Fruit fly (Drosophila melanogaster) whole organism, embryonic: ENCODE results near the gene CG18545.
A peak's percentile ranks its signal among the peaks of the same experiment; 100 is the strongest.

Source experiments
- Blimp-1 ChIP-seq: fragments of 200-800 bp; sonication (Bioruptor generic); optimal IDR thresholded peaks from 3 replicates; lab custom pipeline; 2018; ENCODE audit warnings: missing biosample characterization, missing genetic modification characterization, mild to moderate bottlenecking, moderate library complexity, missing genetic modification reagents
- CG10267 ChIP-seq: fragments of 200-800 bp; sonication (Bioruptor generic); optimal IDR thresholded peaks from 2 replicates; lab custom pipeline; 2018; ENCODE audit warnings: missing biosample characterization, mild to moderate bottlenecking, missing genetic modification characterization, moderate library complexity
- CG10979 ChIP-seq: fragments of 200-800 bp; sonication (Bioruptor generic); optimal IDR thresholded peaks from 2 replicates; lab custom pipeline; 2018; ENCODE audit warnings: missing biosample characterization, mild to moderate bottlenecking, missing genetic modification characterization, moderate library complexity
- CG12236 ChIP-seq: fragments of 200-800 bp; sonication (Bioruptor generic); optimal IDR thresholded peaks from 2 replicates; lab custom pipeline; 2016; ENCODE audit warnings: missing biosample characterization, missing genetic modification characterization
- CG12391 ChIP-seq: fragments of 200-800 bp; sonication (Bioruptor generic); optimal IDR thresholded peaks from 3 replicates; lab custom pipeline; 2018; ENCODE audit warnings: missing biosample characterization, mild to moderate bottlenecking, missing genetic modification characterization, moderate library complexity
- CG13894 ChIP-seq: fragments of 200-800 bp; sonication (Bioruptor generic); optimal IDR thresholded peaks from 3 replicates; lab custom pipeline; 2018; ENCODE audit warnings: missing biosample characterization, mild to moderate bottlenecking, missing genetic modification characterization, moderate library complexity
- CG15269 ChIP-seq: fragments of 200-800 bp; sonication (Bioruptor generic); optimal IDR thresholded peaks from 2 replicates; lab custom pipeline; 2018; ENCODE audit warnings: missing biosample characterization, mild to moderate bottlenecking, missing genetic modification characterization, moderate library complexity
- CG15696 ChIP-seq: fragments of 200-800 bp; sonication (Bioruptor generic); optimal IDR thresholded peaks from 2 replicates; lab custom pipeline; 2019; ENCODE audit warnings: missing biosample characterization, mild to moderate bottlenecking, missing genetic modification characterization, moderate library complexity
- CG16815 ChIP-seq: fragments of 200-800 bp; sonication (Bioruptor generic); optimal IDR thresholded peaks from 3 replicates; lab custom pipeline; 2017; ENCODE audit warnings: missing biosample characterization, mild to moderate bottlenecking, missing genetic modification characterization
- CG17186 ChIP-seq: fragments of 200-800 bp; sonication (Bioruptor generic); optimal IDR thresholded peaks from 3 replicates; lab custom pipeline; 2017; ENCODE audit warnings: missing biosample characterization, missing genetic modification reagents, missing genetic modification characterization
- CG17385 ChIP-seq: fragments of 200-800 bp; sonication (Bioruptor generic); optimal IDR thresholded peaks from 3 replicates; lab custom pipeline; 2018; ENCODE audit warnings: missing biosample characterization, mild to moderate bottlenecking, missing genetic modification characterization
- CG18476 ChIP-seq: fragments of 200-800 bp; sonication (Bioruptor generic); optimal IDR thresholded peaks from 2 replicates; lab custom pipeline; 2016; ENCODE audit warnings: missing biosample characterization, mild to moderate bottlenecking, missing genetic modification characterization
- CG2678 ChIP-seq: fragments of 200-800 bp; sonication (Bioruptor generic); optimal IDR thresholded peaks from 3 replicates; lab custom pipeline; 2019; ENCODE audit warnings: missing biosample characterization, mild to moderate bottlenecking, missing genetic modification characterization, moderate library complexity
- CG2712 ChIP-seq: fragments of 200-800 bp; optimal IDR thresholded peaks from 3 replicates; lab custom pipeline; 2019; ENCODE audit warnings: missing biosample characterization, mild to moderate bottlenecking, missing genetic modification characterization, moderate library complexity
- CG30403 ChIP-seq: fragments of 200-800 bp; sonication (Bioruptor generic); optimal IDR thresholded peaks from 3 replicates; lab custom pipeline; 2016; ENCODE audit warnings: missing biosample characterization, missing genetic modification characterization
- CG3407 ChIP-seq: fragments of 200-800 bp; sonication (Bioruptor generic); optimal IDR thresholded peaks from 2 replicates; lab custom pipeline; 2018; ENCODE audit warnings: missing biosample characterization, mild to moderate bottlenecking, missing genetic modification characterization
- CG3847 ChIP-seq: fragments of 200-800 bp; sonication (Bioruptor generic); IDR thresholded peaks from 2 replicates; pipeline ENCODE4 v1.3.6; 2022; ENCODE audit warnings: missing biosample characterization, missing genetic modification characterization
- CG4730 ChIP-seq: fragments of 200-800 bp; sonication (Bioruptor generic); IDR thresholded peaks from 2 replicates; pipeline ENCODE4 v1.3.6; 2022; ENCODE audit warnings: missing biosample characterization, missing genetic modification characterization
- CG7556 ChIP-seq: fragments of 200-800 bp; sonication (Bioruptor generic); optimal IDR thresholded peaks from 2 replicates; lab custom pipeline; 2017; ENCODE audit warnings: missing biosample characterization, mild to moderate bottlenecking, missing genetic modification characterization
- CG7839 ChIP-seq: fragments of 200-800 bp; sonication (Bioruptor generic); optimal IDR thresholded peaks from 3 replicates; lab custom pipeline; 2018; ENCODE audit warnings: missing biosample characterization, mild to moderate bottlenecking, missing genetic modification characterization, moderate library complexity
- CG8281 ChIP-seq: fragments of 200-800 bp; sonication (Bioruptor generic); optimal IDR thresholded peaks from 2 replicates; lab custom pipeline; 2018; ENCODE audit warnings: missing biosample characterization, mild to moderate bottlenecking, missing genetic modification characterization, moderate library complexity
- CG8478 ChIP-seq: fragments of >200 bp; optimal IDR thresholded peaks from 2 replicates; lab custom pipeline; 2018
- CG8924 ChIP-seq: fragments of 200-800 bp; optimal IDR thresholded peaks from 3 replicates; lab custom pipeline; 2019; ENCODE audit warnings: missing biosample characterization, mild to moderate bottlenecking, missing genetic modification characterization, moderate library complexity
- CoRest ChIP-seq: fragments of 200-800 bp; sonication (Bioruptor generic); optimal IDR thresholded peaks from 3 replicates; lab custom pipeline; 2018; ENCODE audit warnings: missing biosample characterization, mild to moderate bottlenecking, missing genetic modification characterization, moderate library complexity
- D19A ChIP-seq: fragments of 200-800 bp; optimal IDR thresholded peaks from 3 replicates; lab custom pipeline; 2019; ENCODE audit warnings: missing biosample characterization, mild to moderate bottlenecking, missing genetic modification characterization, moderate library complexity
- Gsc ChIP-seq: fragments of 200-800 bp; sonication (Bioruptor generic); IDR thresholded peaks from 2 replicates; pipeline ENCODE4 v1.3.6; 2022; ENCODE audit warnings: missing biosample characterization, missing genetic modification characterization
- HLHmδ ChIP-seq: fragments of 200-800 bp; sonication (Bioruptor generic); optimal IDR thresholded peaks from 2 replicates; lab custom pipeline; 2018; ENCODE audit warnings: missing biosample characterization, mild to moderate bottlenecking, missing genetic modification characterization, moderate library complexity
- Kr ChIP-seq: fragments of 200-800 bp; sonication (Bioruptor generic); optimal IDR thresholded peaks from 2 replicates; lab custom pipeline; 2017; ENCODE audit warnings: missing biosample characterization, mild to moderate bottlenecking, missing genetic modification characterization
- Mad ChIP-seq: fragments of 200-800 bp; sonication (Bioruptor generic); optimal IDR thresholded peaks from 2 replicates; lab custom pipeline; 2016; ENCODE audit warnings: missing biosample characterization, missing genetic modification characterization
- Meics ChIP-seq: fragments of 200-800 bp; sonication (Bioruptor generic); optimal IDR thresholded peaks from 2 replicates; lab custom pipeline; 2017; ENCODE audit warnings: missing biosample characterization, mild to moderate bottlenecking, missing genetic modification characterization
- Oli ChIP-seq: fragments of 200-800 bp; sonication (Bioruptor generic); optimal IDR thresholded peaks from 2 replicates; lab custom pipeline; 2018; ENCODE audit warnings: missing biosample characterization, mild to moderate bottlenecking, missing genetic modification characterization, moderate library complexity
- PHDP ChIP-seq: fragments of 200-800 bp; sonication (Bioruptor generic); optimal IDR thresholded peaks from 3 replicates; lab custom pipeline; 2018; ENCODE audit warnings: missing biosample characterization, mild to moderate bottlenecking, missing genetic modification characterization, moderate library complexity
- ash1 ChIP-seq: fragments of 200-800 bp; sonication (Bioruptor generic); optimal IDR thresholded peaks from 2 replicates; lab custom pipeline; 2018; ENCODE audit warnings: missing biosample characterization, mild to moderate bottlenecking, missing genetic modification characterization
- az2 ChIP-seq: fragments of 200-800 bp; sonication (Bioruptor generic); optimal IDR thresholded peaks from 3 replicates; lab custom pipeline; 2016; ENCODE audit warnings: missing biosample characterization, missing genetic modification characterization
- bsh ChIP-seq, 2 experiments: fragments of 200-800 bp; sonication (Bioruptor generic); optimal IDR thresholded peaks; 2 replicates each; lab custom pipeline; 2017 to 2018; ENCODE audit warnings: mild to moderate bottlenecking in 2 of 2, missing biosample characterization in 2 of 2, missing genetic modification characterization in 2 of 2, moderate library complexity in 1 of 2
- eve ChIP-seq, 2 experiments: fragments of >200 bp; optimal IDR thresholded peaks; 2 replicates each; lab custom pipeline; 2017; ENCODE audit warnings: missing biosample characterization in 2 of 2, missing genetic modification characterization in 2 of 2
- fd64A ChIP-seq: fragments of 200-800 bp; sonication (Bioruptor generic); optimal IDR thresholded peaks from 3 replicates; lab custom pipeline; 2018; ENCODE audit warnings: missing biosample characterization, mild to moderate bottlenecking, missing genetic modification characterization
- knrl ChIP-seq: fragments of 200-800 bp; sonication (Bioruptor generic); IDR thresholded peaks from 3 replicates; pipeline ENCODE4 v1.3.6; 2022; ENCODE audit warnings: missing biosample characterization, missing genetic modification characterization; ENCODE audit not compliant: partially characterized antibody
- lab ChIP-seq: fragments of 200-800 bp; sonication (Bioruptor generic); optimal IDR thresholded peaks from 3 replicates; lab custom pipeline; 2017; ENCODE audit warnings: missing biosample characterization, missing genetic modification characterization, mild to moderate bottlenecking, moderate library complexity, missing genetic modification reagents
- lola ChIP-seq, 3 experiments: fragments of >200 bp in 2 of 3; fragments of 200-800 bp in 1 of 3; sonication (Bioruptor generic) in 1 of 3; optimal IDR thresholded peaks; 2 replicates each; lab custom pipeline; 2017 to 2019; ENCODE audit warnings: missing biosample characterization in 3 of 3, missing genetic modification characterization in 3 of 3, mild to moderate bottlenecking in 1 of 3, moderate library complexity in 1 of 3
- nerfin-1 ChIP-seq: fragments of 200-800 bp; sonication (Bioruptor generic); optimal IDR thresholded peaks from 3 replicates; lab custom pipeline; 2019; ENCODE audit warnings: missing biosample characterization, mild to moderate bottlenecking, missing genetic modification characterization, moderate library complexity
- nmo ChIP-seq: fragments of 200-800 bp; sonication (Bioruptor generic); optimal IDR thresholded peaks from 2 replicates; lab custom pipeline; 2018; ENCODE audit warnings: missing biosample characterization, mild to moderate bottlenecking, missing genetic modification characterization, moderate library complexity
- pita ChIP-seq: fragments of 200-800 bp; sonication (Bioruptor generic); optimal IDR thresholded peaks from 2 replicates; lab custom pipeline; 2017; ENCODE audit warnings: missing biosample characterization, mild to moderate bottlenecking, missing genetic modification characterization
- pros ChIP-seq: fragments of 200-800 bp; sonication (Bioruptor generic); optimal IDR thresholded peaks from 3 replicates; lab custom pipeline; 2019; ENCODE audit warnings: missing biosample characterization, mild to moderate bottlenecking, missing genetic modification characterization, moderate library complexity
- row ChIP-seq: fragments of 200-800 bp; sonication (Bioruptor generic); IDR thresholded peaks from 3 replicates; pipeline ENCODE4 v1.3.6; 2022; ENCODE audit warnings: missing biosample characterization, missing genetic modification characterization
- sc ChIP-seq, 3 experiments: fragments of >200 bp in 2 of 3; fragments of 200-800 bp in 1 of 3; sonication (Bioruptor generic) in 1 of 3; optimal IDR thresholded peaks; 2 replicates in 2 of 3; 3 replicates in 1 of 3; lab custom pipeline; 2017; ENCODE audit warnings: mild to moderate bottlenecking in 1 of 3, missing biosample characterization in 1 of 3, missing genetic modification characterization in 1 of 3, missing genetic modification reagents in 1 of 3
- sqz ChIP-seq: fragments of 200-800 bp; sonication (Bioruptor generic); optimal IDR thresholded peaks from 3 replicates; lab custom pipeline; 2018; ENCODE audit warnings: missing biosample characterization, mild to moderate bottlenecking, missing genetic modification characterization

The CG18545 gene

DNA sequence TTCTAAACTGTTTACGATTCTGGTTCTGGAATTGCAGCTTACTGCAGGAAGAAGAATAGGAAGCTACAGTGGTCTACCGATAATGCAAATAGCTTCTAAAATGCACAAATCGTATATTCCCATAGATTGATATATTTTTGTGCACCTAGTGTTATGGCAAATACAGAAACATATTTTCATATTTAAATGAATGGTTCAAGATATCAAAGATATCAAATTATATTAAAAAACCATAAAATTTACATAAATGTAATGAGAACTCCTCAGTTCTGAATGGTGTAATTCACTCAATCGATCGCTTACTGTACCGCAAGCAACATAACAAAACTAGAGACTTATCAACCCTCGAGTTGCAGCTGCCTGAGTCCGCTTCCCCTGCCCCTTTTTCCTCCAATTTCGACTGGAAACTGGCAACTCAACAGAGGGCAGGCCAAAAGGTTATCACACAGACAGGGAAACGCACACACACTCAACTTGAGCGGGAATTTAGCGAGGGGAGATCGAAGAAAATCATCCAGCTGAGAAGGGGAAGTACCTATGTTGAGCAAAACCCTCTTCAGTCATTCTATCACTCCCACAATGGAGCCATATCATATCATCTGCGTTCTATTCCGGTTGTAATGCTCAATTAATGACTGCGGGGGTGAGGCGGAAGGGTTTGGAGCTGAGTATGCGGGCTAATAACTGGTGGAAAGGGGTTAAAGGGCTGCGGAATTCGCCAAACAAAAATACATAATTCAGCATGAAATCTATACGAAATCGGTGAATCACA is 13.4 kb downstream of the CG18545 start (continued):
- TF ChIP-seq CG2712 (tag; lab: Kevin White, UChicago): peak; percentile 73
- TF ChIP-seq ash1 (GFP tag; lab: Kevin White, UChicago): peak; percentile 29
- no peak for TF ChIP-seq CG12236 (GFP tag; lab: Kevin White, UChicago)
- TF ChIP-seq CG10979 (tag; lab: Kevin White, UChicago): peak; percentile 74
- TF ChIP-seq CG7839 (tag; lab: Kevin White, UChicago): peak; percentile 41
- TF ChIP-seq sc (optimal IDR thresholded peaks at IDR 0.05; lab: Kevin White, UChicago): no peak
- peak; percentile 45 for TF ChIP-seq sc (GFP tag; optimal IDR thresholded peaks at IDR 0.05; lab: Kevin White, UChicago)
- TF ChIP-seq lab (GFP tag; lab: Kevin White, UChicago): peak; percentile 7
- peak; percentile 31 for TF ChIP-seq PHDP
- no peak for TF ChIP-seq knrl (GFP tag; lab: Robert Waterston, UW)
- TF ChIP-seq sqz (GFP tag; lab: Kevin White, UChicago): no peak
- peak; percentile 28 for TF ChIP-seq HLHmδ (GFP tag; lab: Kevin White, UChicago)
- TF ChIP-seq CG16815 (GFP tag; lab: Kevin White, UChicago): peak; percentile 51
- peak in 1 of 2 experiments; percentile 71 for TF ChIP-seq eve (GFP tag; optimal IDR thresholded peaks at IDR 0.05; lab: Kevin White, UChicago)
- peak; percentile 73 for TF ChIP-seq CG12391 (tag; lab: Kevin White, UChicago)
- TF ChIP-seq CG10267: peak; percentile 46
- TF ChIP-seq Mad (GFP tag; lab: Kevin White, UChicago): no peak
- TF ChIP-seq Meics (GFP tag; lab: Kevin White, UChicago): peak; percentile 22
- TF ChIP-seq lola (GFP tag; optimal IDR thresholded peaks at IDR 0.05; lab: Kevin White, UChicago): peak in 1 of 3 experiments; percentile 78
- no peak for TF ChIP-seq fd64A (GFP tag; lab: Kevin White, UChicago)
- TF ChIP-seq CG30403 (GFP tag; lab: Kevin White, UChicago): peak; percentile 42
- peak; percentile 81 for TF ChIP-seq CG15696 (tag; lab: Kevin White, UChicago)
- TF ChIP-seq az2 (GFP tag; lab: Kevin White, UChicago): peak; percentile 43
- no peak for TF ChIP-seq CG8478
- no peak for TF ChIP-seq CG4730 (GFP tag; lab: Robert Waterston, UW)
- no peak for TF ChIP-seq CG17186 (GFP tag; lab: Kevin White, UChicago)
- TF ChIP-seq CG17385 (GFP tag; lab: Kevin White, UChicago): peak; percentile 30
- TF ChIP-seq Gsc: no peak
- peak; percentile 60 for TF ChIP-seq nmo (GFP tag; lab: Kevin White, UChicago)
- peak; percentile 31 for TF ChIP-seq CG8281 (tag; lab: Kevin White, UChicago)
- peak; percentile 52 for TF ChIP-seq CG2678
- TF ChIP-seq CG3847 (GFP tag; lab: Robert Waterston, UW): no peak
- no peak for TF ChIP-seq pita (GFP tag; lab: Kevin White, UChicago)
- peak; percentile 46 for TF ChIP-seq CG7556 (GFP tag; lab: Kevin White, UChicago)
- TF ChIP-seq CG3407 (GFP tag; lab: Kevin White, UChicago): peak; percentile 23
- TF ChIP-seq D19A (tag; lab: Kevin White, UChicago): peak; percentile 35
- TF ChIP-seq pros (GFP tag; lab: Kevin White, UChicago): peak; percentile 96
- no peak for TF ChIP-seq row (GFP tag; lab: Robert Waterston, UW)
- peak; percentile 5 for TF ChIP-seq CG15269 (tag; lab: Kevin White, UChicago)
- peak; percentile 40 for TF ChIP-seq Oli (tag; lab: Kevin White, UChicago)
- peak; percentile 52 for TF ChIP-seq CG13894 (tag; lab: Kevin White, UChicago)
- peak; percentile 57 for TF ChIP-seq CoRest
- peak in 1 of 2 experiments; percentile 58 for TF ChIP-seq bsh (GFP tag; optimal IDR thresholded peaks at IDR 0.05; lab: Kevin White, UChicago)
- TF ChIP-seq Kr (GFP tag; lab: Kevin White, UChicago): peak; percentile 58
- TF ChIP-seq nerfin-1 (tag; lab: Kevin White, UChicago): peak; percentile 31
- peak; percentile 40 for TF ChIP-seq Blimp-1 (GFP tag; lab: Kevin White, UChicago)
- peak; percentile 100 for TF ChIP-seq CG18476 (GFP tag; lab: Kevin White, UChicago)
- TF ChIP-seq CG8924 (tag; lab: Kevin White, UChicago): peak; percentile 59
